Worm (Caenorhabditis elegans) whole organism, L3 larva: ENCODE results near the gene htas-1.

ENCODE experiments used
- ceh-82 ChIP-seq: fragments of 150-350 bp; optimal IDR thresholded peaks from 2 replicates; lab custom pipeline; 2014; ENCODE audit warnings: missing biosample characterization, missing genetic modification characterization
- jun-1 ChIP-seq: fragments of 150-350 bp; optimal IDR thresholded peaks from 2 replicates; lab custom pipeline; 2014; ENCODE audit warnings: missing biosample characterization, missing genetic modification reagents, missing genetic modification characterization
- nfya-1 ChIP-seq: sonication (generic microtip); optimal IDR thresholded peaks from 2 replicates; lab custom pipeline; 2017; ENCODE audit warnings: missing genetic modification characterization, mild to moderate bottlenecking, missing compliant biosample characterization, antibody characterized with exemption, moderate library complexity; ENCODE audit not compliant: insufficient read depth
- nhr-28 ChIP-seq: fragments of 150-350 bp; optimal IDR thresholded peaks from 2 replicates; lab custom pipeline; 2014; ENCODE audit warnings: missing biosample characterization, missing genetic modification characterization
- nhr-77 ChIP-seq: fragments of 150-350 bp; optimal IDR thresholded peaks from 2 replicates; lab custom pipeline; 2014; ENCODE audit warnings: missing biosample characterization, missing genetic modification characterization
- sea-2 ChIP-seq: fragments of 150-350 bp; sonication (generic microtip); optimal IDR thresholded peaks from 4 replicates; lab custom pipeline; 2014; ENCODE audit warnings: missing biosample characterization, missing genetic modification reagents, missing genetic modification characterization

DNA sequence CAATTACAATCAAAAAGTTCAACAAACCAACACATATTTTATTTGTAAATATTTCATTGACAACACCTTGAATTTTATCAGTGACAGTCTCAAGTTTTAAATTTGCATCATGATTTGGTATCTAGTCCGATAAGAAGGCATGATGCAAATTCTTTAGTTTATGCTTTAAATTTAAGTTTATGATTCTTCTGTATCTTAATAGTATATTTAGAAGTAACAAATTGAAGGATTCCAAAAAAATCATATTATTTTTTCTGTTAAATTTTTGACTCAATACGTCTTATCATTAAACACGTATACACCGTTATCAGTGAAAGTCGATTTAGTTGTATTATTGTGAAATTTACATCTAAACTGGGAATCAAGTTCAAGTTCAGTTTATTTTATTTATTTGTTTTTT lies 32.1 kb downstream of the htas-1 start, which contains the start of gene chca-1:
- TF ChIP-seq ceh-82 (tag; lab: Kevin White, UChicago) (no peak), jun-1 (tag; lab: Kevin White, UChicago) (no peak), sea-2 (no peak), nhr-77 (tag; lab: Kevin White, UChicago) (no peak), nfya-1 (tag; lab: Kevin White, UChicago) (no peak), nhr-28 (tag; lab: Kevin White, UChicago) (no peak)
